Fruit fly (Drosophila melanogaster): ENCODE results near the gene CG14314.

The CG14314 gene

DNA sequence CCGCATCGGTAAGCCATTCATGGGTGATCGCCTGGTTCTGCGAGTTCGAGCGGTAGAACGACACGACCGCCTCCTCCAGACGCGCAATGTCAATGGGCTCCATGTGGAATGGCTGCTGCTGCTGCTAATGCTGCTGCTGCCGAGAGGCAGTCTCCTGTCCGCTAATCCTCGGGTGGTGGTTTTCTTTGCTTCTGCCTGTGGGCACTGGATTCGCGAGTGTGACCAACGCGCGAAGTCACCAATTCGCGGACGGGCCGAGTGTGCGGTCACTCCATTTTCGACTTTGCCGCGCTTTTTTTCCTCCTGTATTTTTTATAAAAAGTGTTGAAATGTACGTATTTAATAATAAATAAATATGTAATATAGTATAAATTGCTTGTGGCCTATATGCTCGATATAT lies 32.7 kb upstream of the CG14314 start, which contains the start of gene cdm (continued):
- TF ChIP-seq CG4617 (GFP tag; optimal IDR thresholded peaks at IDR 0.05; ENCODE audit: borderline replicate concordance), result peak; percentile 49
- TF ChIP-seq dysf (GFP tag; IDR thresholded peaks at IDR 0.05), result no peak
- TF ChIP-seq Taf1 (GFP tag; IDR thresholded peaks at IDR 0.05), result no peak
- 0 out of 3 replicates have a peak, but pooled peaks have one; percentile 37 for TF ChIP-seq CG2199 (GFP tag; IDR thresholded peaks at IDR 0.05)
- TF ChIP-seq repo (GFP tag; optimal IDR thresholded peaks at IDR 0.05), result no peak
- no peak for TF ChIP-seq ATbp (GFP tag; optimal IDR thresholded peaks at IDR 0.05)
- TF ChIP-seq CG2889 (GFP tag; IDR thresholded peaks at IDR 0.05), result no peak
- TF ChIP-seq luna (GFP tag; optimal IDR thresholded peaks at IDR 0.05), result no peak
- no peak for TF ChIP-seq CG10321 (GFP tag; IDR thresholded peaks at IDR 0.05)
- TF ChIP-seq run (tag; optimal IDR thresholded peaks at IDR 0.05), result no peak
- TF ChIP-seq HLH54F (GFP tag; optimal IDR thresholded peaks at IDR 0.05), result no peak
- TF ChIP-seq CG6254 (GFP tag; optimal IDR thresholded peaks at IDR 0.05), result no peak
- TF ChIP-seq slbo (GFP tag; IDR thresholded peaks at IDR 0.05), result no peak
- TF ChIP-seq odd (GFP tag; optimal IDR thresholded peaks at IDR 0.05), result no peak
- no peak for TF ChIP-seq sr (GFP tag; IDR thresholded peaks at IDR 0.05)
- TF ChIP-seq CG13287 (GFP tag; IDR thresholded peaks at IDR 0.05; ENCODE audit: partially characterized antibody), result 0 out of 2 replicates have a peak, but pooled peaks have one; percentile 37
- TF ChIP-seq psq (GFP tag; optimal IDR thresholded peaks at IDR 0.05), result no peak
- no peak for TF ChIP-seq Bteb2 (GFP tag; optimal IDR thresholded peaks at IDR 0.05)
- no peak for TF ChIP-seq corto (GFP tag; optimal IDR thresholded peaks at IDR 0.05)
- TF ChIP-seq CG15073 (GFP tag; optimal IDR thresholded peaks at IDR 0.05), result no peak
- TF ChIP-seq ken (GFP tag; IDR thresholded peaks at IDR 0.05), result 0 out of 3 replicates have a peak, but pooled peaks have one; percentile 32
- TF ChIP-seq CG30431 (GFP tag; optimal IDR thresholded peaks at IDR 0.05), result no peak
- no peak for TF ChIP-seq fru (optimal IDR thresholded peaks at IDR 0.05)
- no peak for TF ChIP-seq jumu (GFP tag; optimal IDR thresholded peaks at IDR 0.05)
- peak; percentile 82 for TF ChIP-seq Dp (GFP tag; optimal IDR thresholded peaks at IDR 0.05)
- no peak for TF ChIP-seq lilli (GFP tag; optimal IDR thresholded peaks at IDR 0.05)
- no peak for TF ChIP-seq CG1024 (GFP tag; IDR thresholded peaks at IDR 0.05)
- TF ChIP-seq Nf-YB (GFP tag; optimal IDR thresholded peaks at IDR 0.05), result no peak
- peak; percentile 27 for TF ChIP-seq CG2116 (GFP tag; optimal IDR thresholded peaks at IDR 0.05)
- no peak for TF ChIP-seq Hsf (GFP tag; optimal IDR thresholded peaks at IDR 0.05)
- no peak for TF ChIP-seq CG14860 (GFP tag; IDR thresholded peaks at IDR 0.05; ENCODE audit: partially characterized antibody)
- TF ChIP-seq CG11560 (tag; IDR thresholded peaks at IDR 0.05), result no peak
- TF ChIP-seq E2f2 (GFP tag; IDR thresholded peaks at IDR 0.05), result peak; percentile 88
- no peak for TF ChIP-seq CG5953 (GFP tag; IDR thresholded peaks at IDR 0.05)
- TF ChIP-seq E2f1 (GFP tag; IDR thresholded peaks at IDR 0.05), result peak; percentile 71; the same call in 1 of the 2 replicates
- TF ChIP-seq Lhr (GFP tag; optimal IDR thresholded peaks at IDR 0.05), result peak; percentile 0
- TF ChIP-seq CG6791 (GFP tag; IDR thresholded peaks at IDR 0.05; ENCODE audit: partially characterized antibody), result no peak
- peak; percentile 42 for TF ChIP-seq YL-1 (GFP tag; optimal IDR thresholded peaks at IDR 0.05)
- TF ChIP-seq Scr (GFP tag; IDR thresholded peaks at IDR 0.05; ENCODE audit: partially characterized antibody), result no peak; the same call in 1 of the 2 replicates
- peak; percentile 80 for TF ChIP-seq Med (GFP tag)
- no peak for TF ChIP-seq CG12236 (GFP tag; optimal IDR thresholded peaks at IDR 0.05)
- TF ChIP-seq Aef1 (GFP tag; IDR thresholded peaks at IDR 0.05), result no peak
- TF ChIP-seq mirr (GFP tag; optimal IDR thresholded peaks at IDR 0.05), result no peak
- no peak for TF ChIP-seq CG12769 (tag; optimal IDR thresholded peaks at IDR 0.05)
- no peak for TF ChIP-seq gce (GFP tag; IDR thresholded peaks at IDR 0.05)
- no peak for TF ChIP-seq wor (GFP tag; IDR thresholded peaks at IDR 0.05)
- TF ChIP-seq sim (GFP tag; IDR thresholded peaks at IDR 0.05), result no peak
- TF ChIP-seq CG1603 (tag; optimal IDR thresholded peaks at IDR 0.05), result no peak
- TF ChIP-seq CG10565 (GFP tag; optimal IDR thresholded peaks at IDR 0.05), result no peak
- TF ChIP-seq MBD-R2 (GFP tag; IDR thresholded peaks at IDR 0.05), result peak; percentile 87
- TF ChIP-seq bbx (GFP tag; IDR thresholded peaks at IDR 0.05; ENCODE audit: partially characterized antibody), result peak; percentile 16; the same call in 1 of the 2 replicates
- TF ChIP-seq Meics (GFP tag; optimal IDR thresholded peaks at IDR 0.05), result no peak

All from whole organism, embryonic.